Fruit fly (Drosophila melanogaster) Kc167 (cell line): Measurements from ENCODE around the gene CG15047.

Experiments
- Myc ChIP-seq: fragments of >200 bp; optimal IDR thresholded peaks from 2 replicates; lab custom pipeline; 2017; ENCODE audit warnings: missing external identifiers
- Sin3A ChIP-seq: fragments of >200 bp; optimal IDR thresholded peaks from 2 replicates; lab custom pipeline; 2018; ENCODE audit warnings: missing external identifiers
- h ChIP-seq: fragments of >200 bp; optimal IDR thresholded peaks from 3 replicates; lab custom pipeline; 2018; ENCODE audit warnings: missing external identifiers
- insv ChIP-seq: fragments of >200 bp; optimal IDR thresholded peaks from 3 replicates; lab custom pipeline; 2018; ENCODE audit warnings: missing external identifiers
- psq ChIP-seq: fragments of >200 bp; optimal IDR thresholded peaks from 2 replicates; lab custom pipeline; 2017; ENCODE audit warnings: missing external identifiers
- ttk ChIP-seq: sonication (Bioruptor generic); optimal IDR thresholded peaks from 2 replicates; lab custom pipeline; 2017; ENCODE audit warnings: missing external identifiers

Gene CG15047

dm6 chrX:18520360-18520759 lies 8.1 kb upstream of the CG15047 start:
- TF ChIP-seq insv (no peak), h (no peak), Sin3A (lab: Kevin White, UChicago) (no peak), ttk (lab: Kevin White, UChicago) (no peak), Myc (lab: Kevin White, UChicago) (no peak)

DNA sequence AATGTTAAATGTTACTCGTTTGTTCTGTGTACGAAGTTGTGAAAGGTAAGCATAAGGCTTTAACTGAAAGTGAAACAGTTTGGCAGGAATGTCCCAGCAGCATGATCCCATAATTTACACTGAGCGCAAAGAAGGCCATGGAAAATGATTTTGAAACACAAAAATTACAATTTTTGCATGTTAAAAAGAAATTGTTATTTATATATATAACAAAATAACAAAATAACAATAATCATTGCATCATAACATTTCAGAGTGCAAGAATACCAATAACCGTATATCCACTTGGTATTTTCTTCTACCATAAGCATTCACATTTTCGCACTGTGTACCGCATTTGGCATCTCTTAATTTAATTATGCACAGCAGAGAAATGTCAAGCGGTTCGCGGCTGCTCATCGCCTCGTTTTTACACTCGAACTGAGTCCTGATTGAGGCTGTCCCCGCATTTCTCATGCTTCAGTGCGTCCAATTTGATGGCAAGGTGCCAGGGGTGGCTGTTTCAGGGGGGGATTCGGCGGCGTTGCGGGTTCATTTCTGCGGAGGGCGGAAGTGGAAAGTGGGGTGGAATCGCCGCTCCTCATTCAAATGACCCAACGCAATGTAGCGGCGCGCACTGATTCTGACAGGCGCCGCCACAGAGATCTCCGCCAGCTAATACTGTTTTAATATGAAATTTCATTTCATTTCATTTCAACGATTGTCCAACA lies 5.9 kb upstream of the CG15047 start, which contains the start of gene CG6481:
Gene CG6481 (minus strand): TSS at position 51 of the 710 bp plus-strand sequence.
- TF ChIP-seq ttk (lab: Kevin White, UChicago), result no peak
- TF ChIP-seq Sin3A (lab: Kevin White, UChicago), result no peak
- no peak for TF ChIP-seq insv
- no peak for TF ChIP-seq psq (lab: Kevin White, UChicago)
- no peak for TF ChIP-seq Myc (lab: Kevin White, UChicago)
- TF ChIP-seq h, result no peak

DNA sequence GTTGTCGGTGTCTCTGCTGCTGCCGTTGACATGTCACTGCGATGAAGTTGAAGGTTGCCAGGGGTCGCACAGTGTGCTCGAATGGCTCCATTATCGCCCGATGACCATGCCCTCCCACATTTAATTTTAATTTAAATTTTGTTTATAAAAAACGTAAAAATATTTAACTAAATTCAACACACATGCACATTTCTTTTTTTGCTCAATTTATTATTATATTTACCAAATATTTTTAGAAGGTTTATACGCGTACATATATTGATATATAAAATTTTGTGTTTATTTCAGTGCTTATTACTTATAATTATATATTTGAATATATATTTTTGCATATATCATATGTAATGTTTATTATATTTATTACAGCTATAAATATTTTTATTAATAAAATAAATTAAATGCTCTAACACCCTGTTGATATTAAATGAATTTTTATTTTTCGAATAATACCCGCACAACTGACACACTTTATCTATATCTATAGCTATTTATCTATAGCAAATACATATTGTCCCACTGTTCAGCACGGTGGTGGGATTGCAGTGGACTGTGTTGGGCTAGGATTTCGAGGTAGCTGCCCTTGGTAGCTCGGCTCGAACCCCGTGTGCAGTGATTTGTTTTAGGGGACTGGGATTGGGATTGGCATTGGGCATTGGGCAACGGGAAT lies 5.2 kb upstream of the CG15047 start:
- TF ChIP-seq ttk (lab: Kevin White, UChicago), result no peak
- TF ChIP-seq Sin3A (lab: Kevin White, UChicago), result no peak
- TF ChIP-seq psq (lab: Kevin White, UChicago), result no peak
- TF ChIP-seq insv, result no peak
- TF ChIP-seq h, result no peak
- TF ChIP-seq Myc (lab: Kevin White, UChicago), result no peak

dm6 chrX:18524594-18525266 lies 3.8 kb upstream of the CG15047 start:
- no peak for TF ChIP-seq Myc (lab: Kevin White, UChicago)
- no peak for TF ChIP-seq psq (lab: Kevin White, UChicago)
- TF ChIP-seq Sin3A (lab: Kevin White, UChicago), result no peak
- TF ChIP-seq ttk (lab: Kevin White, UChicago), result no peak
- no peak for TF ChIP-seq h
- no peak for TF ChIP-seq insv

DNA sequence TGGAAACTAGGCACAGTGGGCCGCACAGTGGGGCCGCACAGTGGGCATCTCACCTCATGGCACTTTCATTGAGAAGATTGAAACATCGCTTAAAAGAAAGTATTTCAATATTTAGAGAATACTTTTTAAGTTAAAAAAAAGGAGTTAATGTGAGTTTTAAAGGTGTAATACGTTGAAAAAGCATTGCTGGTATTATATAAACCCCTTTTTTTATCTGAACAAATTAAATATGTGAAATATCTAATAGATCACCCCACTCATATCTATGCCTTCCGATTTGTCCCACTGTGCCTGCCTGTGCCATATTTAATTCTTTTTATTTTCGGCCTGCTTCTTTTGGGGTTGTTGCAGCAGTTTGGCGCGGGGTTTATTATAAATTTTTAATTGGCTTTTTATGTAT lies 4.8 kb downstream of the CG15047 start:
- TF ChIP-seq psq (lab: Kevin White, UChicago) (no peak), Sin3A (lab: Kevin White, UChicago) (no peak), ttk (lab: Kevin White, UChicago) (no peak), Myc (lab: Kevin White, UChicago) (no peak), insv (no peak), h (no peak)

dm6 chrX:18534393-18534792 lies 5.9 kb downstream of the CG15047 start:
- TF ChIP-seq Myc (lab: Kevin White, UChicago), result no peak
- TF ChIP-seq psq (lab: Kevin White, UChicago), result no peak
- no peak for TF ChIP-seq Sin3A (lab: Kevin White, UChicago)
- TF ChIP-seq ttk (lab: Kevin White, UChicago), result no peak
- TF ChIP-seq h, result no peak
- TF ChIP-seq insv, result no peak

- no peak for TF ChIP-seq insv
- no peak for TF ChIP-seq psq (lab: Kevin White, UChicago)
- no peak for TF ChIP-seq h
- TF ChIP-seq Sin3A (lab: Kevin White, UChicago), result no peak
- TF ChIP-seq Myc (lab: Kevin White, UChicago), result no peak
- TF ChIP-seq ttk (lab: Kevin White, UChicago), result no peak
Measured at dm6 chrX:18537066-18537759, 8.7 kb downstream of the CG15047 start.

dm6 chrX:18538204-18538864 lies 9.9 kb downstream of the CG15047 start:
- TF ChIP-seq insv, result no peak
- no peak for TF ChIP-seq Sin3A (lab: Kevin White, UChicago)
- no peak for TF ChIP-seq ttk (lab: Kevin White, UChicago)
- TF ChIP-seq psq (lab: Kevin White, UChicago), result no peak
- no peak for TF ChIP-seq Myc (lab: Kevin White, UChicago)
- TF ChIP-seq h, result no peak

- no peak for TF ChIP-seq ttk (lab: Kevin White, UChicago)
Measured at dm6 chrX:18540268-18540667, 11.8 kb downstream of the CG15047 start.

dm6 chrX:18541915-18542314 lies 13.4 kb downstream of the CG15047 start:
- TF ChIP-seq h, result no peak
- TF ChIP-seq ttk (lab: Kevin White, UChicago), result no peak
- no peak for TF ChIP-seq psq (lab: Kevin White, UChicago)
- no peak for TF ChIP-seq insv
- TF ChIP-seq Sin3A (lab: Kevin White, UChicago), result no peak
- TF ChIP-seq Myc (lab: Kevin White, UChicago), result no peak

DNA sequence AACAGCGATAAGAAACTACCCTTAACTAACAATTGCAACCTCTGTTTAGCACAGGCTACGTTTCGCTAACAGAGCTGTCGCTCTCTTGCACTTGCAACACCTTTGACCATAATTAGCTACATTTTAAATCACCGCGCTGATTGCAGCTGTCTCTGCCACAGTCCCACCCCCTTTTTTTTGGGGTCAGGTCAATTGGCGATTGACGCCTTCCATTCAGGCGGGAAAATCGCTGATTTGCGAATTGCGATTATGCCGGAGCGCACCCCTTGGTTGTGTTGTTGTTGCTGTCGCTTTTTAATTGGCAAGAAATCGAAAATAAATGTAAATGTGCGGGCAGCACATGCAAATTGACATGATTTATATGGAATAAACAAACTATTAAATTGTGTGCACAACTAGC lies 14.8 kb downstream of the CG15047 start:
- TF ChIP-seq psq (lab: Kevin White, UChicago), result no peak
- TF ChIP-seq insv, result no peak
- no peak for TF ChIP-seq h
- no peak for TF ChIP-seq ttk (lab: Kevin White, UChicago)
- no peak for TF ChIP-seq Sin3A (lab: Kevin White, UChicago)
- TF ChIP-seq Myc (lab: Kevin White, UChicago), result no peak
